Worm (Caenorhabditis elegans): ENCODE data around the gene mps-2.

DNA sequence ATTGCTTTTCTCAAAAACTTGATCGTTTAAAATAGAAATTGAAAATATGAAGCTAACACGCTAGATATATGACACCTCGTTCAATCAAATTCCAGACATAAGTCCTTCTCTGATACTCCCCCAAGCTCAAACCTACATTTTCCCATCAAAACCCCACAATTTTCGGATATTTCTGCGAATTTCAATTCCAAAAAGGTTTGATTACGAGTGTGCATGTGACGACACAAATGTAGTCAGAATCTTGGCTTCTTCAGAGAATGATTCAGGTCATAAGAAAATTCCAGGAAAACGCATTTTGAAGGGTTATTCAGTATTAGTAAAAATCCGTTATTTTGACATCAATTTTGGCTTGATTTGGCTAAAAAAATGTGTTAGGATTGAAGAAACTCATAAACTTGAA is 22.8 kb upstream of the mps-2 start:
- TF ChIP-seq nfya-1 (tag; optimal IDR thresholded peaks at IDR 0.05; ENCODE audit: insufficient read depth): no peak
- no peak for TF ChIP-seq ceh-9 (tag; optimal IDR thresholded peaks at IDR 0.05)
- no peak for TF ChIP-seq fkh-10 (GFP tag; optimal IDR thresholded peaks at IDR 0.05)
- no peak for TF ChIP-seq elt-1 (tag; optimal IDR thresholded peaks at IDR 0.05)
- TF ChIP-seq nhr-76 (tag; optimal IDR thresholded peaks at IDR 0.05): no peak
- no peak for TF ChIP-seq pqm-1 (tag; optimal IDR thresholded peaks at IDR 0.05)
- TF ChIP-seq nhr-11 (tag; optimal IDR thresholded peaks at IDR 0.05): no peak
- no peak for TF ChIP-seq nhr-43 (tag; optimal IDR thresholded peaks at IDR 0.05; ENCODE audit: poor library complexity, severe bottlenecking)
- TF ChIP-seq unc-62 (GFP tag; optimal IDR thresholded peaks at IDR 0.05): no peak
- TF ChIP-seq ceh-82 (tag; optimal IDR thresholded peaks at IDR 0.05): no peak
- no peak for TF ChIP-seq pha-4 (tag; optimal IDR thresholded peaks at IDR 0.05)
- no peak for TF ChIP-seq mml-1 (tag; optimal IDR thresholded peaks at IDR 0.05)
